Fruit fly (Drosophila melanogaster) whole organism, prepupa: Measurements from ENCODE around the gene Hr96.

Experiments used
- CG10631 ChIP-seq: fragments of 200-800 bp; sonication (Bioruptor generic); optimal IDR thresholded peaks from 2 replicates; lab custom pipeline; 2016; ENCODE audit warnings: missing biosample characterization, missing genetic modification characterization
- CG11762 ChIP-seq: fragments of 200-800 bp; sonication (Bioruptor generic); optimal IDR thresholded peaks from 3 replicates; lab custom pipeline; 2016; ENCODE audit warnings: missing biosample characterization, missing genetic modification characterization; ENCODE audit not compliant: insufficient read depth
- CG11902 ChIP-seq: fragments of 200-800 bp; sonication (Bioruptor generic); optimal IDR thresholded peaks from 3 replicates; lab custom pipeline; 2016; ENCODE audit warnings: missing biosample characterization, missing genetic modification characterization
- CG15336 ChIP-seq: fragments of 200-800 bp; sonication (Bioruptor generic); IDR thresholded peaks from 2 replicates; pipeline ENCODE4 v1.3.6; 2022; ENCODE audit warnings: missing biosample characterization, missing genetic modification characterization
- CG1621 ChIP-seq: fragments of 200-800 bp; sonication (Bioruptor generic); optimal IDR thresholded peaks from 3 replicates; lab custom pipeline; 2018; ENCODE audit warnings: missing biosample characterization, mild to moderate bottlenecking, missing genetic modification characterization
- CG16779 ChIP-seq: fragments of 200-800 bp; sonication (Bioruptor generic); optimal IDR thresholded peaks from 3 replicates; lab custom pipeline; 2017; ENCODE audit warnings: missing biosample characterization, mild to moderate bottlenecking, missing genetic modification characterization
- CG31627 ChIP-seq: fragments of 200-800 bp; sonication (Bioruptor generic); optimal IDR thresholded peaks from 3 replicates; lab custom pipeline; 2016; ENCODE audit warnings: missing biosample characterization, missing genetic modification characterization
- CG32006 ChIP-seq: fragments of 200-800 bp; sonication (Bioruptor generic); optimal IDR thresholded peaks from 3 replicates; lab custom pipeline; 2017; ENCODE audit warnings: missing biosample characterization, mild to moderate bottlenecking, missing genetic modification characterization
- CG3919 ChIP-seq: fragments of 200-800 bp; sonication (Bioruptor generic); optimal IDR thresholded peaks from 3 replicates; lab custom pipeline; 2016; ENCODE audit warnings: missing biosample characterization, missing genetic modification characterization
- CG4318 ChIP-seq: fragments of 200-800 bp; sonication (Bioruptor generic); optimal IDR thresholded peaks from 3 replicates; lab custom pipeline; 2017; ENCODE audit warnings: missing biosample characterization, mild to moderate bottlenecking, missing genetic modification characterization
- CG6808 ChIP-seq: fragments of 200-800 bp; sonication (Bioruptor generic); optimal IDR thresholded peaks from 3 replicates; lab custom pipeline; 2017; ENCODE audit warnings: missing biosample characterization, missing genetic modification characterization, mild to moderate bottlenecking, moderate library complexity, missing genetic modification reagents
- CG6854 ChIP-seq: fragments of 200-800 bp; sonication (Bioruptor generic); optimal IDR thresholded peaks from 2 replicates; lab custom pipeline; 2017; ENCODE audit warnings: missing biosample characterization, mild to moderate bottlenecking, missing genetic modification characterization
- CG7368 ChIP-seq: fragments of 200-800 bp; sonication (Bioruptor generic); optimal IDR thresholded peaks from 3 replicates; lab custom pipeline; 2016; ENCODE audit warnings: missing biosample characterization, missing genetic modification characterization
- CG8119 ChIP-seq: fragments of 200-800 bp; sonication (Bioruptor generic); IDR thresholded peaks from 3 replicates; pipeline ENCODE4 v1.3.6; 2022; ENCODE audit warnings: missing biosample characterization, missing genetic modification characterization
- CG9139 ChIP-seq: fragments of 200-800 bp; sonication (Bioruptor generic); optimal IDR thresholded peaks from 3 replicates; lab custom pipeline; 2017; ENCODE audit warnings: missing biosample characterization, mild to moderate bottlenecking, missing genetic modification characterization
- Eip75B ChIP-seq: fragments of 200-800 bp; sonication (Bioruptor generic); optimal IDR thresholded peaks from 3 replicates; lab custom pipeline; 2016; ENCODE audit warnings: missing biosample characterization, missing genetic modification characterization
- Eip78C ChIP-seq: fragments of 200-800 bp; sonication (Bioruptor generic); peaks from one replicate; lab custom pipeline; 2016; ENCODE audit warnings: missing biosample characterization, missing genetic modification characterization
- Ets21C ChIP-seq: fragments of 200-800 bp; sonication (Bioruptor generic); optimal IDR thresholded peaks from 3 replicates; lab custom pipeline; 2016; ENCODE audit warnings: missing biosample characterization, missing genetic modification characterization
- Ets96B ChIP-seq: fragments of 200-800 bp; optimal IDR thresholded peaks from 2 replicates; lab custom pipeline; 2019; ENCODE audit warnings: missing biosample characterization, mild to moderate bottlenecking, missing genetic modification characterization, moderate library complexity
- Gug ChIP-seq: fragments of 200-800 bp; sonication (Bioruptor generic); IDR thresholded peaks from 2 replicates; pipeline ENCODE4 v1.3.6; 2022; ENCODE audit warnings: missing biosample characterization, missing genetic modification characterization
- Hr38 ChIP-seq: sonication (Bioruptor generic); optimal IDR thresholded peaks from 2 replicates; lab custom pipeline; 2016; ENCODE audit warnings: missing biosample characterization, missing genetic modification characterization
- Hr39 ChIP-seq: fragments of 200-800 bp; sonication (Bioruptor generic); optimal IDR thresholded peaks from 2 replicates; lab custom pipeline; 2016; ENCODE audit warnings: missing biosample characterization, missing genetic modification characterization
- Hr4 ChIP-seq: fragments of 200-800 bp; sonication (Bioruptor generic); optimal IDR thresholded peaks from 3 replicates; lab custom pipeline; 2016; ENCODE audit warnings: missing biosample characterization, missing genetic modification characterization
- Met ChIP-seq: fragments of 200-800 bp; sonication (Bioruptor generic); optimal IDR thresholded peaks from 3 replicates; lab custom pipeline; 2016; ENCODE audit warnings: missing biosample characterization, missing genetic modification characterization
- OdsH ChIP-seq: fragments of 200-800 bp; sonication (Bioruptor generic); optimal IDR thresholded peaks from 3 replicates; lab custom pipeline; 2016; ENCODE audit warnings: missing biosample characterization, missing genetic modification characterization
- Sox14 ChIP-seq: fragments of 200-800 bp; sonication (Bioruptor generic); optimal IDR thresholded peaks from 3 replicates; lab custom pipeline; 2016; ENCODE audit warnings: missing biosample characterization, missing genetic modification characterization
- Sox15 ChIP-seq: fragments of 200-800 bp; sonication (Bioruptor generic); optimal IDR thresholded peaks from 3 replicates; lab custom pipeline; 2016; ENCODE audit warnings: missing biosample characterization, missing genetic modification characterization
- achi ChIP-seq: fragments of 200-800 bp; sonication (Bioruptor generic); optimal IDR thresholded peaks from 3 replicates; lab custom pipeline; 2016; ENCODE audit warnings: missing biosample characterization, missing genetic modification characterization
- acj6 ChIP-seq: fragments of 200-800 bp; sonication (Bioruptor generic); optimal IDR thresholded peaks from 3 replicates; lab custom pipeline; 2016; ENCODE audit warnings: missing biosample characterization, missing genetic modification characterization
- dac ChIP-seq: fragments of 200-800 bp; sonication (Bioruptor generic); optimal IDR thresholded peaks from 2 replicates; lab custom pipeline; 2017; ENCODE audit warnings: missing biosample characterization, mild to moderate bottlenecking, missing genetic modification characterization
- dsx ChIP-seq: fragments of 200-800 bp; optimal IDR thresholded peaks from 3 replicates; lab custom pipeline; 2019; ENCODE audit warnings: missing biosample characterization, mild to moderate bottlenecking, missing genetic modification characterization, moderate library complexity; ENCODE audit not compliant: poor library complexity, severe bottlenecking
- eg ChIP-seq: fragments of 200-800 bp; sonication (Bioruptor generic); IDR thresholded peaks from 3 replicates; pipeline ENCODE4 v1.3.6; 2022; ENCODE audit warnings: missing biosample characterization, missing genetic modification characterization
- fd59A ChIP-seq: fragments of 200-800 bp; sonication (Bioruptor generic); optimal IDR thresholded peaks from 2 replicates; lab custom pipeline; 2017; ENCODE audit warnings: missing biosample characterization, mild to moderate bottlenecking, missing genetic modification characterization, missing genetic modification reagents
- fkh ChIP-seq: fragments of 200-800 bp; sonication (Bioruptor generic); optimal IDR thresholded peaks from 3 replicates; lab custom pipeline; 2017; ENCODE audit warnings: missing biosample characterization, mild to moderate bottlenecking, missing genetic modification characterization, moderate library complexity
- lz ChIP-seq: fragments of 200-800 bp; sonication (Bioruptor generic); optimal IDR thresholded peaks from 3 replicates; lab custom pipeline; 2016; ENCODE audit warnings: missing biosample characterization, missing genetic modification characterization
- salr ChIP-seq, 2 experiments: fragments of 200-800 bp; sonication (Bioruptor generic); optimal IDR thresholded peaks; 3 replicates each; lab custom pipeline; 2016 to 2018; ENCODE audit warnings: missing biosample characterization in 2 of 2, missing genetic modification characterization in 2 of 2, mild to moderate bottlenecking in 1 of 2
- svp ChIP-seq: fragments of 200-800 bp; sonication (Bioruptor generic); peaks from one replicate; lab custom pipeline; 2016; ENCODE audit warnings: missing biosample characterization, missing genetic modification characterization

Hr96 gene

dm6 chr3R:24996502-24996901 lies 28.5 kb upstream of the Hr96 start (continued):
- TF ChIP-seq dsx (GFP tag; lab: Kevin White, UChicago): no peak
- TF ChIP-seq Gug (GFP tag; lab: Robert Waterston, UW): peak; percentile 80
- TF ChIP-seq eg (GFP tag; lab: Robert Waterston, UW): peak; percentile 92
- peak; percentile 66 for TF ChIP-seq Hr38
- TF ChIP-seq CG31627 (GFP tag; lab: Kevin White, UChicago): peak; percentile 56
- TF ChIP-seq CG32006 (GFP tag; lab: Kevin White, UChicago): peak; percentile 91
- peak; percentile 48 for TF ChIP-seq CG16779 (tag; lab: Kevin White, UChicago)
- peak; percentile 95 for TF ChIP-seq CG15336
- TF ChIP-seq CG6854 (GFP tag; lab: Kevin White, UChicago): no peak
- peak; percentile 73 for TF ChIP-seq OdsH (GFP tag; lab: Kevin White, UChicago)
- TF ChIP-seq CG1621 (tag; lab: Kevin White, UChicago): no peak
- TF ChIP-seq CG4318: peak; percentile 86
- no peak for TF ChIP-seq fd59A (GFP tag; lab: Kevin White, UChicago)
- peak; percentile 56 for TF ChIP-seq CG11762 (GFP tag; lab: Kevin White, UChicago)
- TF ChIP-seq Eip78C (GFP tag; lab: Kevin White, UChicago): peak; percentile 92
- TF ChIP-seq Eip75B (GFP tag; lab: Kevin White, UChicago): peak; percentile 46
- TF ChIP-seq Sox15: no peak
- TF ChIP-seq CG3919 (GFP tag; lab: Kevin White, UChicago): peak; percentile 81
- TF ChIP-seq Ets21C (GFP tag; lab: Kevin White, UChicago): peak; percentile 16
- peak; percentile 15 for TF ChIP-seq CG11902 (GFP tag; lab: Kevin White, UChicago)
- peak; percentile 94 for TF ChIP-seq CG8119 (GFP tag; lab: Robert Waterston, UW)
- peak; percentile 73 for TF ChIP-seq svp (GFP tag; lab: Kevin White, UChicago)
- TF ChIP-seq CG9139 (GFP tag; lab: Kevin White, UChicago): no peak
- TF ChIP-seq, all 60 proteins: peak for 45

- TF ChIP-seq Met (GFP tag; lab: Kevin White, UChicago): no peak
- TF ChIP-seq CG7368 (GFP tag; lab: Kevin White, UChicago): no peak
- TF ChIP-seq CG32006 (GFP tag; lab: Kevin White, UChicago): peak; percentile 33
Observed at dm6 chr3R:24997287-24997686, 27.7 kb upstream of the Hr96 start.

- no peak for TF ChIP-seq achi (GFP tag; lab: Kevin White, UChicago)
- no peak for TF ChIP-seq salr (GFP tag; optimal IDR thresholded peaks at IDR 0.05; lab: Kevin White, UChicago)
- TF ChIP-seq Sox14: no peak
- no peak for TF ChIP-seq CG6808 (GFP tag; lab: Kevin White, UChicago)
- no peak for TF ChIP-seq CG1621 (tag; lab: Kevin White, UChicago)
- TF ChIP-seq dac: no peak
- TF ChIP-seq Ets96B (tag; lab: Kevin White, UChicago): no peak
- no peak for TF ChIP-seq lz (GFP tag; lab: Kevin White, UChicago)
- no peak for TF ChIP-seq Eip75B (GFP tag; lab: Kevin White, UChicago)
- no peak for TF ChIP-seq CG8119 (GFP tag; lab: Robert Waterston, UW)
- no peak for TF ChIP-seq Hr4 (GFP tag; lab: Kevin White, UChicago)
- no peak for TF ChIP-seq CG31627 (GFP tag; lab: Kevin White, UChicago)
- TF ChIP-seq Hr39 (GFP tag; lab: Kevin White, UChicago): no peak
- TF ChIP-seq CG6854 (GFP tag; lab: Kevin White, UChicago): no peak
- TF ChIP-seq fd59A (GFP tag; lab: Kevin White, UChicago): no peak
- TF ChIP-seq CG16779 (tag; lab: Kevin White, UChicago): no peak
- no peak for TF ChIP-seq CG10631 (GFP tag; lab: Kevin White, UChicago)
- TF ChIP-seq acj6 (GFP tag; lab: Kevin White, UChicago): no peak
- no peak for TF ChIP-seq CG7368 (GFP tag; lab: Kevin White, UChicago)
- no peak for TF ChIP-seq fkh (GFP tag; lab: Kevin White, UChicago)
Observed at dm6 chr3R:24999575-24999974, 25.5 kb upstream of the Hr96 start.
